Worm (Caenorhabditis elegans) whole organism, midembryonic: Measurements from ENCODE around the gene F28C1.3.

Experiments used
- T22C8.4 ChIP-seq: fragments of 200-800 bp; sonication (Bioruptor generic); IDR thresholded peaks from 2 replicates; pipeline ENCODE4 v1.3.6; 2022; ENCODE audit warnings: missing genetic modification characterization, missing compliant biosample characterization
- cog-1 ChIP-seq: sonication (generic microtip); optimal IDR thresholded peaks from 2 replicates; lab custom pipeline; 2016; ENCODE audit warnings: missing genetic modification characterization, missing compliant biosample characterization
- flt-1 ChIP-seq: fragments of 200-800 bp; sonication (Bioruptor generic); IDR thresholded peaks from 2 replicates; pipeline ENCODE4 v1.3.6; 2022; ENCODE audit warnings: missing genetic modification characterization, missing compliant biosample characterization
- klf-2 ChIP-seq: fragments of 200-800 bp; sonication (Bioruptor generic); conservative IDR thresholded peaks from 2 replicates; pipeline ENCODE4 v1.3.6; 2022; ENCODE audit warnings: missing genetic modification reagents, missing genetic modification characterization, missing compliant biosample characterization
- med-1 ChIP-seq: sonication (generic microtip); optimal IDR thresholded peaks from 2 replicates; lab custom pipeline; 2017; ENCODE audit warnings: missing genetic modification characterization, mild to moderate bottlenecking, missing compliant biosample characterization, antibody characterized with exemption, missing genetic modification reagents; ENCODE audit not compliant: insufficient read depth
- ref-1 ChIP-seq: fragments of 200-800 bp; sonication (Bioruptor generic); conservative IDR thresholded peaks from 2 replicates; pipeline ENCODE4 v1.3.6; 2022; ENCODE audit warnings: missing genetic modification reagents, missing genetic modification characterization, missing compliant biosample characterization
- tab-1 ChIP-seq: fragments of 200-800 bp; sonication (Bioruptor generic); IDR thresholded peaks from 2 replicates; pipeline ENCODE4 v1.3.6; 2022; ENCODE audit warnings: missing genetic modification characterization, missing compliant biosample characterization
- ztf-23 ChIP-seq: fragments of 200-800 bp; sonication (Bioruptor generic); IDR thresholded peaks from 2 replicates; pipeline ENCODE4 v1.3.6; 2022; ENCODE audit warnings: missing genetic modification reagents, missing genetic modification characterization, missing compliant biosample characterization
- ztf-29 ChIP-seq: fragments of 200-800 bp; sonication (Bioruptor generic); IDR thresholded peaks from 2 replicates; pipeline ENCODE4 v1.3.6; 2022; ENCODE audit warnings: missing genetic modification reagents, missing genetic modification characterization, missing compliant biosample characterization

Gene F28C1.3

ce11 chrV:12446895-12447294 lies 21.6 kb upstream of the F28C1.3 start, which contains the start of the genes pals-38 and C54D10.9:
TSS of gene pals-38 (minus strand) at chrV:12446995.
TSS of gene C54D10.9 (plus strand) at chrV:12447153.
- TF ChIP-seq ztf-29 (GFP tag; lab: Robert Waterston, UW) = no peak
- no peak for TF ChIP-seq ref-1 (GFP tag; lab: Robert Waterston, UW)
- TF ChIP-seq tab-1 = no peak
- no peak for TF ChIP-seq T22C8.4 (GFP tag; lab: Robert Waterston, UW)
- TF ChIP-seq med-1 (GFP tag; lab: Kevin White, UChicago) = no peak
- TF ChIP-seq klf-2 (GFP tag; lab: Robert Waterston, UW) = no peak
- no peak for TF ChIP-seq cog-1 (tag; lab: Kevin White, UChicago)
- TF ChIP-seq flt-1 (GFP tag; lab: Robert Waterston, UW) = no peak
- TF ChIP-seq ztf-23 (GFP tag; lab: Robert Waterston, UW) = no peak

DNA sequence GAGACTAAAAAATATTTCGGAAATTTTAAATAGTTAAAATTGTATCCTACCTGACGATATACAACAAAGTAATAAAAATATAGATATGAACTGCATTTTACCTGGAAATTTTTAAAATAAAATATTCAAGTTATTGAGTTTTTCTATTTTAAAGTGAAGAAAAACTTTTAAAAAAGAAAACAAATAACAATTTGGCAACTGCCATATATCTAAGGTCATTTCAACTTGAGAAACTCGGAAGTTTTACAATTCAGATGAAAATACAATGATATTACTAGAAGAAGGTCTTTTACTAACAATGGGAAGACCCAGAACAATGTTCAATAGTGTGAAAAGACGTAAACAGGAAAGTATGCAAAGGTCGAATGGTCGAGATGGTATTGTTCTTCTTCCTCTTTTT lies 18.6 kb upstream of the F28C1.3 start, which contains the start of gene C54D10.10:
C54D10.10 (minus strand) TSS at position 101 of the 400 bp plus-strand sequence.
- TF ChIP-seq med-1 (GFP tag; lab: Kevin White, UChicago) (no peak), ztf-29 (GFP tag; lab: Robert Waterston, UW) (no peak), klf-2 (GFP tag; lab: Robert Waterston, UW) (no peak), ztf-23 (GFP tag; lab: Robert Waterston, UW) (no peak), tab-1 (no peak), ref-1 (GFP tag; lab: Robert Waterston, UW) (no peak), cog-1 (tag; lab: Kevin White, UChicago) (no peak), T22C8.4 (GFP tag; lab: Robert Waterston, UW) (no peak), flt-1 (GFP tag; lab: Robert Waterston, UW) (no peak)

- TF ChIP-seq flt-1 (GFP tag; lab: Robert Waterston, UW) (no peak), ztf-23 (GFP tag; lab: Robert Waterston, UW) (no peak), tab-1 (no peak), cog-1 (tag; lab: Kevin White, UChicago) (no peak), med-1 (GFP tag; lab: Kevin White, UChicago) (no peak), ref-1 (GFP tag; lab: Robert Waterston, UW) (no peak), klf-2 (GFP tag; lab: Robert Waterston, UW) (no peak), T22C8.4 (GFP tag; lab: Robert Waterston, UW) (no peak), ztf-29 (GFP tag; lab: Robert Waterston, UW) (no peak)
Measured at ce11 chrV:12450441-12450840, 18.0 kb upstream of the F28C1.3 start, which contains the start of gene F28C1.1. TSS of gene F28C1.1 (plus strand) at chrV:12450805.

DNA sequence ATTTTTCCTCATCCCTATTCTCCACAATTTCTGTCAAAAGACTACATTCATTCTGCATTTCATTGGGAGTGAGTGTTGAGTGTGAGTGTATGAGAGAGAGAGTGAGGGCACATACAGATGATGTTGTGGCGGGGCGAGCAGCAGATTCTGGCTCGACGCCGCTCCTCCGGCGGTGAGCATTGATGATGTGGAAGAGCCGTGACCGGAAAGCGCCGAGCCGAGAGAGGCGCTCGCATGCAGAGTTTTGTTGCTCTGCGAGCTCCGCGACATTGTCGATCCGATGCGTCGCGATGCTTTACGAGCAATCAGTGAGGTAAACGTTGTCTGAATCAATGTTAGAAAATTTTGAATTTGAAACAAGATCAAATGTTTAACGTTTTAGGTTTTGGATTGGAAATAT lies 12.8 kb upstream of the F28C1.3 start:
- TF ChIP-seq flt-1 (GFP tag; lab: Robert Waterston, UW) (no peak), ztf-23 (GFP tag; lab: Robert Waterston, UW) (no peak), med-1 (GFP tag; lab: Kevin White, UChicago) (no peak), T22C8.4 (GFP tag; lab: Robert Waterston, UW) (no peak), klf-2 (GFP tag; lab: Robert Waterston, UW) (no peak), tab-1 (no peak), ztf-29 (GFP tag; lab: Robert Waterston, UW) (no peak), cog-1 (tag; lab: Kevin White, UChicago) (no peak), ref-1 (GFP tag; lab: Robert Waterston, UW) (no peak)

- TF ChIP-seq T22C8.4 (GFP tag; lab: Robert Waterston, UW) (no peak), med-1 (GFP tag; lab: Kevin White, UChicago) (no peak), cog-1 (tag; lab: Kevin White, UChicago) (no peak), flt-1 (GFP tag; lab: Robert Waterston, UW) (no peak), klf-2 (GFP tag; lab: Robert Waterston, UW) (no peak), ztf-29 (GFP tag; lab: Robert Waterston, UW) (no peak), tab-1 (no peak), ref-1 (GFP tag; lab: Robert Waterston, UW) (no peak), ztf-23 (GFP tag; lab: Robert Waterston, UW) (no peak)
Measured at ce11 chrV:12460583-12460982, 7.9 kb upstream of the F28C1.3 start.

DNA sequence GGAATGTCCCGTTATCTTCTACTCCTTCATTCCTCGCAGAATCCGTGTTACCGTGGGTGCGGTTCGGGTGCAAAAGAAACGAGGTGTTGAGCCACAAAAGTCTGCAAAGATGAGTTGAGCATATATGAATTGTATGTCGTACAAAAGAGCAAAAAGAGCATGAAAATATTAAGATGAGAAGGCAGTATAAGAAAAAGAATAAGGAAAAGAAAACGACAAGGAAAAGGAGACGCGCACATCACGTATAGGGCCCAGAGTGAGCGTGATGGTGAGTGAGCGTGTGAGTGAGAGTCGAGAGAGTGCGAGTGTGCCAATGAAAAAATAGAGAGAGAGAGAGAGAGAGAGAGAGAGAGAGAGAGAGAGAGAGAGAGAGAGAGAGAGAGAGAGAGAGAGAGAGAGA lies 5.6 kb upstream of the F28C1.3 start, which contains the start of gene egl-10:
egl-10 (minus strand) TSS at position 101 of the 400 bp plus-strand sequence.
- TF ChIP-seq ztf-23 (GFP tag; lab: Robert Waterston, UW) = no peak
- TF ChIP-seq ztf-29 (GFP tag; lab: Robert Waterston, UW) = no peak
- no peak for TF ChIP-seq klf-2 (GFP tag; lab: Robert Waterston, UW)
- no peak for TF ChIP-seq cog-1 (tag; lab: Kevin White, UChicago)
- TF ChIP-seq ref-1 (GFP tag; lab: Robert Waterston, UW) = no peak
- no peak for TF ChIP-seq tab-1
- TF ChIP-seq med-1 (GFP tag; lab: Kevin White, UChicago) = no peak
- no peak for TF ChIP-seq flt-1 (GFP tag; lab: Robert Waterston, UW)
- no peak for TF ChIP-seq T22C8.4 (GFP tag; lab: Robert Waterston, UW)

- TF ChIP-seq ztf-23 (GFP tag; lab: Robert Waterston, UW) (no peak), ztf-29 (GFP tag; lab: Robert Waterston, UW) (no peak), T22C8.4 (GFP tag; lab: Robert Waterston, UW) (0 out of 2 replicates have a peak, but pooled peaks have one; percentile 23), ref-1 (GFP tag; lab: Robert Waterston, UW) (no peak), flt-1 (GFP tag; lab: Robert Waterston, UW) (no peak), cog-1 (tag; lab: Kevin White, UChicago) (peak; percentile 87), klf-2 (GFP tag; lab: Robert Waterston, UW) (no peak), tab-1 (no peak), med-1 (GFP tag; lab: Kevin White, UChicago) (no peak)
Measured at ce11 chrV:12465399-12465798, 3.1 kb upstream of the F28C1.3 start.

- no peak for TF ChIP-seq klf-2 (GFP tag; lab: Robert Waterston, UW)
Measured at ce11 chrV:12466653-12467052, 1.8 kb upstream of the F28C1.3 start.

DNA sequence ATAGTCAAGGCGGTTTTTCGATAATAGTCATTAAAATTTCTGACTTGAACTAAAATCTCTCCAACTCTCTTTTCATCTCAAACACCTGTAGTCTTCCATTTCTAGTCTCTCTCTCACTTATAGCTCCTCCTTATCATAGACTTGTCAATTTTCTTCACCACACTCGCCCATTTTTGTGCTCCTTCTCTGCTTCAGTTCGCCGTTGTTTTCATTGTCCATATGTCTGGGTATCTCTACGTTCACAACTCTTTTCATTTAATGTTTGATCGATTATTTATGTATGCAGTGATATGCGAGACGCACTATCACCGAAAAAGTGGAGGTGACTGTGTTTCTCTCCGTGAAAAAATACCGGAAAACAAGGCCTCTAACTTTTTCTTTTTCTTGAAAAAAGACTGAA lies 708 bp upstream of the F28C1.3 start:
- TF ChIP-seq med-1 (GFP tag; lab: Kevin White, UChicago) (no peak), ztf-23 (GFP tag; lab: Robert Waterston, UW) (no peak), tab-1 (no peak), ref-1 (GFP tag; lab: Robert Waterston, UW) (no peak)
